Fruit fly (Drosophila melanogaster): ENCODE measurements around the gene Taf4.

Gene Taf4

DNA sequence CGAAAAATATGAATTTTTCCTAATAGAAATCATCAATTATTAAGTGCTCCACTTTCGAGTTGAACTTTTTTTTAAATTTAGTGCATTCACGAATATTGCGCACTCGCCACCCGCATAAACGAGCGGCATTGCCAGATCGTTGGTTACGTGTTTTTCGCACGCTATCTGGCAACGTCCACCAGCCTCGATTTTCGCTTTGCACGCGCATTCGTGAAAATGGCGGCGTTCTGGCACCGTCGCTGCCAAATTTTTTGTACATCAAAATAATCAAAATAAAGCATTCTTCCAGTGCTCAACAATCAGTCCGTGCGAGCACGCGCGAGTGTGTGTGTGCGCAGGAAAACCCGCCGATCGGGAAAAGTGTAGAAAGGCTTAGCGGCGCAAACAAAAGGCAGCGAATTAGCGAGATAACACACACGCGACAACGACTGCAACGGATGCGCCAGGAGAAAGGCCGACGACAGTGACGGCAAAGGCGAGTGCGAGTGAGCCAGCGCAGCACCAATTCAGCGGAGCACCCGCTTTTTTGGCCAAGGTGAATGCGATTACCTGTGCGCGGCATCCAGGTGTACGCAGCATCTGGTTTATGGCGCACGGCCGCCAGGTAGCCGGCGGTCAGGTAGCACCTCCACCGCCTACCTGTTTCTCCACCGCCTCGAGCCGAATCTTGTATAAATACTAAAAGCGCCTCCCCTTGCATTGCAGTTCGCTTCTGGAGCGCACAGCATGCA is 760 bp downstream of the Taf4 start (continued):
- no peak for TF ChIP-seq HHEX (GFP tag; optimal IDR thresholded peaks at IDR 0.05)
- TF ChIP-seq Fer2 (tag; optimal IDR thresholded peaks at IDR 0.05): peak; percentile 56
- TF ChIP-seq Bteb2 (GFP tag; optimal IDR thresholded peaks at IDR 0.05): peak; percentile 73
- no peak for TF ChIP-seq CG4707 (GFP tag; optimal IDR thresholded peaks at IDR 0.05)
- peak in 1 of 3 experiments; percentile 66 for TF ChIP-seq lola (GFP tag; optimal IDR thresholded peaks at IDR 0.05)
- no peak for TF ChIP-seq Hey (tag; optimal IDR thresholded peaks at IDR 0.05)
- peak; percentile 33 for TF ChIP-seq CG10462 (GFP tag; optimal IDR thresholded peaks at IDR 0.05)
- peak; percentile 55 for TF ChIP-seq CG4854 (GFP tag; optimal IDR thresholded peaks at IDR 0.05)
- TF ChIP-seq CG13287 (GFP tag; IDR thresholded peaks at IDR 0.05; ENCODE audit: partially characterized antibody): peak; percentile 79
- peak; percentile 48 for TF ChIP-seq CG4360 (GFP tag; IDR thresholded peaks at IDR 0.05)
- no peak for TF ChIP-seq CG43689 (GFP tag; IDR thresholded peaks at IDR 0.05)
- TF ChIP-seq YL-1 (GFP tag; optimal IDR thresholded peaks at IDR 0.05): peak; percentile 99
- TF ChIP-seq sens (GFP tag): peak; percentile 98
- TF ChIP-seq CG18599 (GFP tag; optimal IDR thresholded peaks at IDR 0.05): no peak
- peak; percentile 64 for TF ChIP-seq CG15696 (tag; optimal IDR thresholded peaks at IDR 0.05)
- TF ChIP-seq CG18262 (tag; optimal IDR thresholded peaks at IDR 0.05): peak; percentile 83
- no peak for TF ChIP-seq grn (GFP tag; optimal IDR thresholded peaks at IDR 0.05)
- TF ChIP-seq dm (GFP tag; optimal IDR thresholded peaks at IDR 0.05): peak; percentile 92
- peak; percentile 54 for TF ChIP-seq CG8765 (GFP tag; IDR thresholded peaks at IDR 0.05)
- peak; percentile 67 for TF ChIP-seq MBD-R2 (GFP tag; IDR thresholded peaks at IDR 0.05)
- TF ChIP-seq CG33213 (GFP tag; optimal IDR thresholded peaks at IDR 0.05): peak; percentile 85
- peak; percentile 92 for TF ChIP-seq CG13624 (GFP tag; optimal IDR thresholded peaks at IDR 0.05)
- TF ChIP-seq Neu2 (GFP tag; optimal IDR thresholded peaks at IDR 0.05; ENCODE audit: borderline replicate concordance): no peak
- TF ChIP-seq Gsc (GFP tag; IDR thresholded peaks at IDR 0.05): no peak
- TF ChIP-seq btn (GFP tag; optimal IDR thresholded peaks at IDR 0.05): no peak
- peak; percentile 87 for TF ChIP-seq CHES-1-like (GFP tag; optimal IDR thresholded peaks at IDR 0.05)
- TF ChIP-seq maf-S (GFP tag; optimal IDR thresholded peaks at IDR 0.05): peak; percentile 82
- TF ChIP-seq CG10654 (GFP tag; optimal IDR thresholded peaks at IDR 0.05): peak; percentile 77
- TF ChIP-seq NFAT (GFP tag; IDR thresholded peaks at IDR 0.05): peak; percentile 69
- peak; percentile 98 for TF ChIP-seq Med (GFP tag)
- TF ChIP-seq CG1832 (GFP tag; optimal IDR thresholded peaks at IDR 0.05): no peak
- TF ChIP-seq row (GFP tag; IDR thresholded peaks at IDR 0.05): peak; percentile 91
- TF ChIP-seq caup (GFP tag; optimal IDR thresholded peaks at IDR 0.05; ENCODE audit: severe bottlenecking): no peak
- TF ChIP-seq Hand (GFP tag; optimal IDR thresholded peaks at IDR 0.05): peak; percentile 78
- TF ChIP-seq CG4617 (GFP tag; optimal IDR thresholded peaks at IDR 0.05; ENCODE audit: borderline replicate concordance): peak; percentile 88
- peak; percentile 95 for TF ChIP-seq gcm (GFP tag; optimal IDR thresholded peaks at IDR 0.05)
- TF ChIP-seq seq (GFP tag; IDR thresholded peaks at IDR 0.05): peak; percentile 83
- TF ChIP-seq CG6791 (GFP tag; IDR thresholded peaks at IDR 0.05; ENCODE audit: partially characterized antibody): peak; percentile 47; the same call in 2 of the 3 replicates
- peak; percentile 72 for TF ChIP-seq CG18476 (GFP tag; optimal IDR thresholded peaks at IDR 0.05)
- TF ChIP-seq jigr1 (GFP tag; IDR thresholded peaks at IDR 0.05): 0 out of 3 replicates have a peak, but pooled peaks have one; percentile 36
- peak; percentile 89 for TF ChIP-seq CG12104 (GFP tag; optimal IDR thresholded peaks at IDR 0.05)
- TF ChIP-seq aop (GFP tag; IDR thresholded peaks at IDR 0.05): no peak
- TF ChIP-seq Dfd (GFP tag; optimal IDR thresholded peaks at IDR 0.05): no peak
- no peak for TF ChIP-seq CG7271 (tag; optimal IDR thresholded peaks at IDR 0.05)
- TF ChIP-seq D19B (GFP tag; optimal IDR thresholded peaks at IDR 0.05): no peak
- no peak for TF ChIP-seq CG5180 (GFP tag; optimal IDR thresholded peaks at IDR 0.05)
- TF ChIP-seq Atf3 (GFP tag; optimal IDR thresholded peaks at IDR 0.05): peak; percentile 48
- peak; percentile 62 for TF ChIP-seq Sin3A (optimal IDR thresholded peaks at IDR 0.05)
- TF ChIP-seq B-H2 (GFP tag; optimal IDR thresholded peaks at IDR 0.05): peak; percentile 83

Data from whole organism, embryonic.